Worm (Caenorhabditis elegans) whole organism, late embryonic: ENCODE data around the gene cyp-35B1.

Experiments
- F13H6.1 ChIP-seq: sonication (generic microtip); optimal IDR thresholded peaks from 2 replicates; lab custom pipeline; 2016; ENCODE audit warnings: missing genetic modification characterization, missing compliant biosample characterization
- Y22D7AL.16 ChIP-seq: sonication (generic microtip); optimal IDR thresholded peaks from 2 replicates; lab custom pipeline; 2016; ENCODE audit warnings: missing genetic modification characterization, missing compliant biosample characterization
- ahr-1 ChIP-seq: sonication (generic microtip); optimal IDR thresholded peaks from 2 replicates; lab custom pipeline; 2016; ENCODE audit warnings: missing genetic modification characterization, missing compliant biosample characterization
- ama-1 ChIP-seq: fragments of 150-350 bp; optimal IDR thresholded peaks from 2 replicates; lab custom pipeline; 2014
- ceh-14 ChIP-seq: sonication (generic microtip); optimal IDR thresholded peaks from 2 replicates; lab custom pipeline; 2016; ENCODE audit warnings: missing genotype, missing genetic modification characterization, missing compliant biosample characterization
- ceh-22 ChIP-seq: sonication (generic microtip); optimal IDR thresholded peaks from 2 replicates; lab custom pipeline; 2017; ENCODE audit warnings: missing biosample characterization, missing genetic modification characterization
- ceh-30 ChIP-seq: fragments of 150-350 bp; optimal IDR thresholded peaks from 2 replicates; lab custom pipeline; 2014; ENCODE audit warnings: missing biosample characterization, missing genetic modification characterization
- ceh-31 ChIP-seq: sonication (generic microtip); optimal IDR thresholded peaks from 2 replicates; lab custom pipeline; 2016; ENCODE audit warnings: missing genetic modification characterization, missing compliant biosample characterization
- ceh-45 ChIP-seq: fragments of 200-800 bp; sonication (Bioruptor generic); IDR thresholded peaks from 2 replicates; pipeline ENCODE4 v1.3.6; 2022; ENCODE audit warnings: missing genetic modification reagents, missing genetic modification characterization, missing compliant biosample characterization
- ceh-48 ChIP-seq: sonication (generic microtip); optimal IDR thresholded peaks from 2 replicates; lab custom pipeline; 2016; ENCODE audit warnings: missing genetic modification characterization, inconsistent platforms, missing compliant biosample characterization
- che-1 ChIP-seq: sonication (generic microtip); optimal IDR thresholded peaks from 2 replicates; lab custom pipeline; 2016; ENCODE audit warnings: mild to moderate bottlenecking, missing genetic modification characterization, missing compliant biosample characterization
- ets-4 ChIP-seq: sonication (generic microtip); optimal IDR thresholded peaks from 2 replicates; lab custom pipeline; 2016; ENCODE audit warnings: missing genetic modification characterization, missing compliant biosample characterization
- eyg-1 ChIP-seq: sonication (generic microtip); optimal IDR thresholded peaks from 2 replicates; lab custom pipeline; 2016; ENCODE audit warnings: missing genotype, missing genetic modification characterization, missing compliant biosample characterization
- fax-1 ChIP-seq: sonication (generic microtip); optimal IDR thresholded peaks from 2 replicates; lab custom pipeline; 2016; ENCODE audit warnings: missing genotype, missing genetic modification characterization, missing compliant biosample characterization
- fkh-6 ChIP-seq: sonication (generic microtip); optimal IDR thresholded peaks from 2 replicates; lab custom pipeline; 2016; ENCODE audit warnings: missing genetic modification characterization, missing compliant biosample characterization
- gmeb-2 ChIP-seq: sonication (generic microtip); optimal IDR thresholded peaks from 2 replicates; lab custom pipeline; 2016; ENCODE audit warnings: missing genetic modification characterization, inconsistent platforms, missing compliant biosample characterization
- hlh-15 ChIP-seq: sonication (generic microtip); optimal IDR thresholded peaks from 2 replicates; lab custom pipeline; 2016; ENCODE audit warnings: missing genetic modification characterization, missing compliant biosample characterization
- hlh-6 ChIP-seq: sonication (generic microtip); optimal IDR thresholded peaks from 2 replicates; lab custom pipeline; 2016; ENCODE audit warnings: missing genotype, missing genetic modification characterization, missing compliant biosample characterization
- hlh-8 ChIP-seq: sonication (generic microtip); optimal IDR thresholded peaks from 2 replicates; lab custom pipeline; 2016; ENCODE audit warnings: missing genotype, missing genetic modification characterization, missing compliant biosample characterization
- lim-6 ChIP-seq: sonication (generic microtip); optimal IDR thresholded peaks from 2 replicates; lab custom pipeline; 2016; ENCODE audit warnings: missing genetic modification characterization, missing compliant biosample characterization
- lin-11 ChIP-seq: fragments of 200-800 bp; sonication (Bioruptor generic); optimal IDR thresholded peaks from 2 replicates; lab custom pipeline; 2018; ENCODE audit warnings: mild to moderate bottlenecking, missing genetic modification characterization, missing compliant biosample characterization
- mec-3 ChIP-seq: sonication (generic microtip); optimal IDR thresholded peaks from 2 replicates; lab custom pipeline; 2016; ENCODE audit warnings: borderline replicate concordance, missing genetic modification characterization, missing compliant biosample characterization
- nfya-1 ChIP-seq: sonication (generic microtip); optimal IDR thresholded peaks from 2 replicates; lab custom pipeline; 2017; ENCODE audit warnings: missing genetic modification characterization, mild to moderate bottlenecking, missing compliant biosample characterization, antibody characterized with exemption, moderate library complexity
- nhr-11 ChIP-seq: fragments of 150-350 bp; optimal IDR thresholded peaks from 2 replicates; lab custom pipeline; 2014; ENCODE audit warnings: missing biosample characterization, missing genetic modification characterization
- nhr-232 ChIP-seq: sonication (generic microtip); optimal IDR thresholded peaks from 2 replicates; lab custom pipeline; 2016; ENCODE audit warnings: missing genetic modification characterization, missing compliant biosample characterization
- npax-4 ChIP-seq: sonication (generic microtip); optimal IDR thresholded peaks from 2 replicates; lab custom pipeline; 2016; ENCODE audit warnings: missing genetic modification characterization, missing compliant biosample characterization
- odd-2 ChIP-seq: sonication (generic microtip); optimal IDR thresholded peaks from 2 replicates; lab custom pipeline; 2017; ENCODE audit warnings: antibody characterized with exemption, mild to moderate bottlenecking, missing genetic modification characterization, missing compliant biosample characterization
- pqm-1 ChIP-seq: sonication (generic microtip); optimal IDR thresholded peaks from 2 replicates; lab custom pipeline; 2016; ENCODE audit warnings: missing genetic modification characterization, missing compliant biosample characterization
- pros-1 ChIP-seq: fragments of 150-350 bp; optimal IDR thresholded peaks from 2 replicates; lab custom pipeline; 2014; ENCODE audit warnings: missing biosample characterization, missing genetic modification reagents, missing genetic modification characterization
- ref-2 ChIP-seq: sonication (generic microtip); optimal IDR thresholded peaks from 2 replicates; lab custom pipeline; 2016; ENCODE audit warnings: missing genetic modification characterization, missing compliant biosample characterization
- tbx-2 ChIP-seq: sonication (generic microtip); optimal IDR thresholded peaks from 2 replicates; lab custom pipeline; 2016; ENCODE audit warnings: missing genetic modification characterization, missing compliant biosample characterization
- ttx-3 ChIP-seq: sonication (generic microtip); optimal IDR thresholded peaks from 2 replicates; lab custom pipeline; 2016; ENCODE audit warnings: missing genetic modification reagents, missing genetic modification characterization, missing compliant biosample characterization
- unc-3 ChIP-seq, 2 experiments: fragments of 200-800 bp in 1 of 2; sonication (Bioruptor generic) in 1 of 2; sonication (generic microtip) in 1 of 2; conservative IDR thresholded peaks in 1 of 2; optimal IDR thresholded peaks in 1 of 2; 2 replicates each; pipeline versions ENCODE4 v1.3.6 to Lab custom; 2016 to 2022; ENCODE audit warnings: missing compliant biosample characterization in 2 of 2, missing genetic modification characterization in 2 of 2, missing genetic modification reagents in 1 of 2
- unc-42 ChIP-seq: sonication (generic microtip); optimal IDR thresholded peaks from 2 replicates; lab custom pipeline; 2016; ENCODE audit warnings: missing genotype, missing genetic modification characterization, missing compliant biosample characterization
- unc-86 ChIP-seq: sonication (generic microtip); optimal IDR thresholded peaks from 2 replicates; lab custom pipeline; 2016; ENCODE audit warnings: missing genetic modification characterization, missing compliant biosample characterization
- ztf-16 ChIP-seq: sonication (generic microtip); optimal IDR thresholded peaks from 2 replicates; lab custom pipeline; 2017; ENCODE audit warnings: missing genetic modification characterization, missing compliant biosample characterization

Gene cyp-35B1

ce11 chrV:3892361-3892904, 46.4 kb upstream of the cyp-35B1 start, which contains the start of gene C17E7.4:
Gene C17E7.4, plus strand, starts transcription at chrV:3892854.
- TF ChIP-seq fax-1 (tag; lab: Kevin White, UChicago) (no peak), F13H6.1 (tag; lab: Kevin White, UChicago) (no peak), ztf-16 (tag; lab: Kevin White, UChicago) (no peak), ref-2 (tag; lab: Kevin White, UChicago) (no peak), gmeb-2 (tag; lab: Kevin White, UChicago) (no peak), eyg-1 (tag; lab: Kevin White, UChicago) (no peak), nfya-1 (no peak), nhr-11 (tag; lab: Kevin White, UChicago) (no peak), hlh-15 (tag; lab: Kevin White, UChicago) (no peak), ets-4 (no peak), ceh-14 (tag; lab: Kevin White, UChicago) (no peak), ceh-45 (GFP tag; lab: Robert Waterston, UW) (no peak)

ce11 chrV:3894661-3895060, 44.2 kb upstream of the cyp-35B1 start, which contains the start of gene sre-9:
Gene sre-9, plus strand, starts transcription at chrV:3894961.
- TF ChIP-seq odd-2 (tag; lab: Kevin White, UChicago) (no peak), pqm-1 (tag; lab: Kevin White, UChicago) (no peak), hlh-6 (tag; lab: Kevin White, UChicago) (no peak), nhr-11 (tag; lab: Kevin White, UChicago) (no peak), ets-4 (no peak), ceh-48 (tag; lab: Kevin White, UChicago) (no peak), unc-86 (tag; lab: Kevin White, UChicago) (no peak), ceh-45 (GFP tag; lab: Robert Waterston, UW) (no peak), npax-4 (tag; lab: Kevin White, UChicago) (no peak), tbx-2 (tag; lab: Kevin White, UChicago) (no peak)

ce11 chrV:3896018-3896417, 42.8 kb upstream of the cyp-35B1 start:
- no peak for TF ChIP-seq mec-3 (tag; lab: Kevin White, UChicago)
- TF ChIP-seq fax-1 (tag; lab: Kevin White, UChicago): no peak
- no peak for TF ChIP-seq lim-6 (tag; lab: Kevin White, UChicago)
- no peak for TF ChIP-seq hlh-8
- TF ChIP-seq ref-2 (tag; lab: Kevin White, UChicago): no peak
- no peak for TF ChIP-seq F13H6.1 (tag; lab: Kevin White, UChicago)

- TF ChIP-seq ama-1 (lab: Kevin White, UChicago) (no peak), nhr-232 (tag; lab: Kevin White, UChicago) (no peak), ceh-31 (no peak), ceh-45 (GFP tag; lab: Robert Waterston, UW) (no peak), ref-2 (tag; lab: Kevin White, UChicago) (no peak), eyg-1 (tag; lab: Kevin White, UChicago) (no peak), ceh-22 (tag; lab: Kevin White, UChicago) (no peak), ceh-30 (no peak), unc-3 (GFP tag; conservative IDR thresholded peaks at IDR 0.05; lab: Robert Waterston, UW) (no peak), unc-3 (tag; optimal IDR thresholded peaks at IDR 0.05; lab: Kevin White, UChicago) (no peak), ttx-3 (no peak), fkh-6 (tag; lab: Kevin White, UChicago) (no peak), ahr-1 (tag; lab: Kevin White, UChicago) (no peak), unc-42 (tag; lab: Kevin White, UChicago) (no peak), ztf-16 (tag; lab: Kevin White, UChicago) (no peak), lin-11 (no peak), Y22D7AL.16 (tag; lab: Kevin White, UChicago) (no peak), pros-1 (tag; lab: Kevin White, UChicago) (no peak), che-1 (no peak), nhr-11 (tag; lab: Kevin White, UChicago) (no peak), ceh-14 (tag; lab: Kevin White, UChicago) (no peak)
These were observed 38.7 kb upstream of the cyp-35B1 start, which contains the start of gene irld-22 for ce11 chrV:3900102-3900501. Gene irld-22, minus strand, starts transcription at chrV:3900202.
